Worm (Caenorhabditis elegans): ENCODE results near the gene cyd-1.

DNA sequence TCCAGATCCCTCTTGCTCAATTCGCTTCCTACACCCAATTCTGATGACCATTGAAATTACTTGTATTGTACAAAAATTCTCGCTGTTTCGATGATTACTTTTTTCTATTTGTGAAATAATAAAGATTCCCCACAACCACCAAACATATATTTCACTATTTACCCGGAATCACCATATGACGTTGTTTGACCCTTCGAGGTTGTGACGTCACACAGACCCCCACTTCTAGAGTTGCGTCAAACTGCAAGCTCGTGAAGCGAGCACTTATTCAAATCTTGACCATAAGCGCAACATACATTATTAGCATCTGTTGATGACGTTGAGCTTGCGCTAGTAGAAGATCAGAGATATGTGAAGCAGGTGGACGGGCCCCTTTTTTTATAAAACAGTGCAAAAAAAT, 12.6 kb downstream of the cyd-1 start:
- TF ChIP-seq unc-130 (tag; optimal IDR thresholded peaks at IDR 0.05) (no peak), ama-1 (optimal IDR thresholded peaks at IDR 0.05) (no peak)

All from whole organism, L1 larva.